Fruit fly (Drosophila melanogaster): ENCODE results near the gene CG14115.
A peak's percentile ranks its signal among the peaks of the same experiment; 100 is the strongest.

CG14115 gene

dm6 chr3L:13058429-13058828 lies 2.8 kb downstream of the CG14115 start:
- no peak for TF ChIP-seq cic (GFP tag; optimal IDR thresholded peaks at IDR 0.05)
- no peak for TF ChIP-seq cnc (optimal IDR thresholded peaks at IDR 0.05)
- TF ChIP-seq Clk (GFP tag; optimal IDR thresholded peaks at IDR 0.05) = no peak
- TF ChIP-seq tj (GFP tag; optimal IDR thresholded peaks at IDR 0.05) = no peak
- no peak for TF ChIP-seq kay (GFP tag; ENCODE audit: borderline replicate concordance)
- no peak for TF ChIP-seq CG5204 (GFP tag; optimal IDR thresholded peaks at IDR 0.05)
- no peak for TF ChIP-seq toe (GFP tag; optimal IDR thresholded peaks at IDR 0.05)
- no peak for TF ChIP-seq CG33017 (tag; optimal IDR thresholded peaks at IDR 0.05)
- no peak for TF ChIP-seq CG12768 (GFP tag; optimal IDR thresholded peaks at IDR 0.05)
- TF ChIP-seq Hr96 (GFP tag; optimal IDR thresholded peaks at IDR 0.05) = no peak
- TF ChIP-seq CG1620 (GFP tag; optimal IDR thresholded peaks at IDR 0.05) = no peak
- no peak for TF ChIP-seq bab1 (GFP tag; optimal IDR thresholded peaks at IDR 0.05)
- no peak for TF ChIP-seq Crg-1 (GFP tag; optimal IDR thresholded peaks at IDR 0.05)
- TF ChIP-seq ovo (GFP tag; optimal IDR thresholded peaks at IDR 0.05) = no peak

dm6 chr3L:13050675-13051202 lies 10.5 kb downstream of the CG14115 start:
- TF ChIP-seq cnc (optimal IDR thresholded peaks at IDR 0.05) = no peak
- TF ChIP-seq pad (GFP tag; optimal IDR thresholded peaks at IDR 0.05) = no peak
- TF ChIP-seq CG7045 (GFP tag; optimal IDR thresholded peaks at IDR 0.05) = no peak
- TF ChIP-seq toe (GFP tag; optimal IDR thresholded peaks at IDR 0.05) = no peak
- TF ChIP-seq Hr96 (GFP tag; optimal IDR thresholded peaks at IDR 0.05) = no peak
- no peak for TF ChIP-seq tj (GFP tag; optimal IDR thresholded peaks at IDR 0.05)
- TF ChIP-seq CG1620 (GFP tag; optimal IDR thresholded peaks at IDR 0.05) = no peak
- TF ChIP-seq CG5204 (GFP tag; optimal IDR thresholded peaks at IDR 0.05) = no peak
- TF ChIP-seq CG7101 (tag; optimal IDR thresholded peaks at IDR 0.05) = no peak
- no peak for TF ChIP-seq CG33017 (tag; optimal IDR thresholded peaks at IDR 0.05)
- no peak for TF ChIP-seq ovo (GFP tag; optimal IDR thresholded peaks at IDR 0.05)
- no peak for TF ChIP-seq cic (GFP tag; optimal IDR thresholded peaks at IDR 0.05)
- no peak for TF ChIP-seq kay (GFP tag; ENCODE audit: borderline replicate concordance)

- TF ChIP-seq CG12768 (GFP tag; optimal IDR thresholded peaks at IDR 0.05) (no peak), CG7045 (GFP tag; optimal IDR thresholded peaks at IDR 0.05) (no peak)
Observed at dm6 chr3L:13049671-13050070, 11.6 kb downstream of the CG14115 start.

dm6 chr3L:13046758-13047157 lies 14.5 kb downstream of the CG14115 start, which contains the start of gene CG11279:
CG11279 (plus strand) TSS chr3L:13046977.
- TF ChIP-seq bab1 (GFP tag; optimal IDR thresholded peaks at IDR 0.05) (peak; percentile 36), Mnt (GFP tag; optimal IDR thresholded peaks at IDR 0.05) (peak; percentile 26), CG12768 (GFP tag; optimal IDR thresholded peaks at IDR 0.05) (no peak), ovo (GFP tag; optimal IDR thresholded peaks at IDR 0.05) (no peak)

dm6 chr3L:13044335-13044814 lies 16.8 kb downstream of the CG14115 start, which contains the start of gene Syx13:
Syx13 (plus strand) TSS chr3L:13044434.
- TF ChIP-seq CG14711 (tag; optimal IDR thresholded peaks at IDR 0.05) (peak; percentile 22), Mnt (GFP tag; optimal IDR thresholded peaks at IDR 0.05) (peak; percentile 73), CG7045 (GFP tag; optimal IDR thresholded peaks at IDR 0.05) (no peak), CG33017 (tag; optimal IDR thresholded peaks at IDR 0.05) (no peak), kay (GFP tag; ENCODE audit: borderline replicate concordance) (no peak), CG12768 (GFP tag; optimal IDR thresholded peaks at IDR 0.05) (peak; percentile 3), cic (GFP tag; optimal IDR thresholded peaks at IDR 0.05) (peak; percentile 61), CG11617 (GFP tag; optimal IDR thresholded peaks at IDR 0.05) (peak; percentile 62), CG1620 (GFP tag; optimal IDR thresholded peaks at IDR 0.05) (peak; percentile 4), bab1 (GFP tag; optimal IDR thresholded peaks at IDR 0.05) (peak; percentile 51), tj (GFP tag; optimal IDR thresholded peaks at IDR 0.05) (peak; percentile 6), pad (GFP tag; optimal IDR thresholded peaks at IDR 0.05) (peak; percentile 49)

- TF ChIP-seq cnc (optimal IDR thresholded peaks at IDR 0.05) = no peak
- TF ChIP-seq CG5204 (GFP tag; optimal IDR thresholded peaks at IDR 0.05) = no peak
- peak; percentile 75 for TF ChIP-seq CG14711 (tag; optimal IDR thresholded peaks at IDR 0.05)
- peak; percentile 93 for TF ChIP-seq Crg-1 (GFP tag; optimal IDR thresholded peaks at IDR 0.05)
- peak; percentile 89 for TF ChIP-seq CG7045 (GFP tag; optimal IDR thresholded peaks at IDR 0.05)
- TF ChIP-seq CG33017 (tag; optimal IDR thresholded peaks at IDR 0.05) = peak; percentile 84
- TF ChIP-seq bab1 (GFP tag; optimal IDR thresholded peaks at IDR 0.05) = peak; percentile 93
- peak; percentile 88 for TF ChIP-seq ovo (GFP tag; optimal IDR thresholded peaks at IDR 0.05)
- TF ChIP-seq Mnt (GFP tag; optimal IDR thresholded peaks at IDR 0.05) = peak; percentile 98
- peak; percentile 61 for TF ChIP-seq cic (GFP tag; optimal IDR thresholded peaks at IDR 0.05)
- peak; percentile 95 for TF ChIP-seq CG1620 (GFP tag; optimal IDR thresholded peaks at IDR 0.05)
- peak; percentile 76 for TF ChIP-seq Clk (GFP tag; optimal IDR thresholded peaks at IDR 0.05)
- peak; percentile 92 for TF ChIP-seq CG12768 (GFP tag; optimal IDR thresholded peaks at IDR 0.05)
- peak; percentile 91 for TF ChIP-seq CG7101 (tag; optimal IDR thresholded peaks at IDR 0.05)
- peak; percentile 88 for TF ChIP-seq Hr96 (GFP tag; optimal IDR thresholded peaks at IDR 0.05)
- peak; percentile 79 for TF ChIP-seq pad (GFP tag; optimal IDR thresholded peaks at IDR 0.05)
- TF ChIP-seq toe (GFP tag; optimal IDR thresholded peaks at IDR 0.05) = peak; percentile 81
- TF ChIP-seq kay (GFP tag; ENCODE audit: borderline replicate concordance) = no peak
- peak; percentile 91 for TF ChIP-seq CG11617 (GFP tag; optimal IDR thresholded peaks at IDR 0.05)
- TF ChIP-seq tj (GFP tag; optimal IDR thresholded peaks at IDR 0.05) = peak; percentile 71
Observed at dm6 chr3L:13041292-13042067, 19.7 kb downstream of the CG14115 start, which contains the start of gene RpS4. RpS4 (plus strand) TSS chr3L:13041756.

Measured in whole organism, adult.